Fruit fly (Drosophila melanogaster): ENCODE data around the gene topi.

- TF ChIP-seq CG8478 (optimal IDR thresholded peaks at IDR 0.05): no peak
- TF ChIP-seq Dll (optimal IDR thresholded peaks at IDR 0.05): no peak
- TF ChIP-seq EcR (GFP tag; optimal IDR thresholded peaks at IDR 0.05): no peak
- no peak for TF ChIP-seq pan (optimal IDR thresholded peaks at IDR 0.05)
- TF ChIP-seq psq (optimal IDR thresholded peaks at IDR 0.05): no peak
Measured at dm6 chr3R:9774147-9774546, 774 bp upstream of the topi start, which contains the start of gene Whamy.
